Worm (Caenorhabditis elegans) whole organism, early embryonic: ENCODE measurements around the gene cdc-25.3.

ENCODE experiments used
- B0310.2 ChIP-seq: sonication (generic microtip); optimal IDR thresholded peaks from 2 replicates; lab custom pipeline; 2016; ENCODE audit warnings: mild to moderate bottlenecking, missing genetic modification characterization, missing compliant biosample characterization
- F13C5.2 ChIP-seq: sonication (generic microtip); optimal IDR thresholded peaks from 2 replicates; lab custom pipeline; 2017; ENCODE audit warnings: mild to moderate bottlenecking, missing genetic modification characterization, inconsistent platforms, missing compliant biosample characterization
- aly-1 ChIP-seq: sonication (generic microtip); optimal IDR thresholded peaks from 2 replicates; lab custom pipeline; 2016; ENCODE audit warnings: missing genetic modification characterization, missing compliant biosample characterization
- ama-1 ChIP-seq: fragments of 150-350 bp; optimal IDR thresholded peaks from 2 replicates; lab custom pipeline; 2014
- ceh-13 ChIP-seq: fragments of 200-800 bp; sonication (Bioruptor generic); optimal IDR thresholded peaks from 2 replicates; lab custom pipeline; 2018; ENCODE audit warnings: mild to moderate bottlenecking, missing genetic modification characterization, missing compliant biosample characterization
- ceh-36 ChIP-seq: sonication (generic microtip); optimal IDR thresholded peaks from 2 replicates; lab custom pipeline; 2016; ENCODE audit warnings: missing genetic modification characterization, inconsistent platforms, missing compliant biosample characterization
- ets-7 ChIP-seq: sonication (generic microtip); optimal IDR thresholded peaks from 2 replicates; lab custom pipeline; 2016; ENCODE audit warnings: missing genotype, missing genetic modification characterization, missing compliant biosample characterization
- flt-1 ChIP-seq: fragments of 200-800 bp; sonication (Bioruptor generic); IDR thresholded peaks from 2 replicates; pipeline ENCODE4 v1.3.6; 2022; ENCODE audit warnings: missing genetic modification characterization, missing compliant biosample characterization
- hmbx-1 ChIP-seq: sonication (generic microtip); optimal IDR thresholded peaks from 2 replicates; lab custom pipeline; 2016; ENCODE audit warnings: mild to moderate bottlenecking, missing genetic modification characterization, missing compliant biosample characterization
- hmg-4 ChIP-seq: fragments of 200-800 bp; sonication (Bioruptor generic); optimal IDR thresholded peaks from 2 replicates; lab custom pipeline; 2018; ENCODE audit warnings: mild to moderate bottlenecking, missing genetic modification characterization, missing compliant biosample characterization
- hnd-1 ChIP-seq: sonication (generic microtip); optimal IDR thresholded peaks from 2 replicates; lab custom pipeline; 2016; ENCODE audit warnings: missing genetic modification characterization, missing compliant biosample characterization
- pes-1 ChIP-seq: fragments of 200-800 bp; sonication (Bioruptor generic); IDR thresholded peaks from 2 replicates; pipeline ENCODE4 v1.3.6; 2022; ENCODE audit warnings: missing genetic modification reagents, missing genetic modification characterization, missing compliant biosample characterization
- scrt-1 ChIP-seq: fragments of 200-800 bp; sonication (Bioruptor generic); IDR thresholded peaks from 2 replicates; pipeline ENCODE4 v1.3.6; 2022; ENCODE audit warnings: missing genetic modification characterization, missing compliant biosample characterization
- sea-1 ChIP-seq: fragments of 200-800 bp; sonication (Bioruptor generic); conservative IDR thresholded peaks from 2 replicates; pipeline ENCODE4 v1.3.6; 2022; ENCODE audit warnings: missing genetic modification characterization, missing compliant biosample characterization
- tbx-11 ChIP-seq: fragments of 200-800 bp; sonication (Bioruptor generic); IDR thresholded peaks from 2 replicates; pipeline ENCODE4 v1.3.6; 2022; ENCODE audit warnings: missing genetic modification characterization, missing compliant biosample characterization
- tra-4 ChIP-seq: sonication (generic microtip); optimal IDR thresholded peaks from 2 replicates; lab custom pipeline; 2017; ENCODE audit warnings: missing genetic modification characterization, missing compliant biosample characterization

The cdc-25.3 gene

DNA sequence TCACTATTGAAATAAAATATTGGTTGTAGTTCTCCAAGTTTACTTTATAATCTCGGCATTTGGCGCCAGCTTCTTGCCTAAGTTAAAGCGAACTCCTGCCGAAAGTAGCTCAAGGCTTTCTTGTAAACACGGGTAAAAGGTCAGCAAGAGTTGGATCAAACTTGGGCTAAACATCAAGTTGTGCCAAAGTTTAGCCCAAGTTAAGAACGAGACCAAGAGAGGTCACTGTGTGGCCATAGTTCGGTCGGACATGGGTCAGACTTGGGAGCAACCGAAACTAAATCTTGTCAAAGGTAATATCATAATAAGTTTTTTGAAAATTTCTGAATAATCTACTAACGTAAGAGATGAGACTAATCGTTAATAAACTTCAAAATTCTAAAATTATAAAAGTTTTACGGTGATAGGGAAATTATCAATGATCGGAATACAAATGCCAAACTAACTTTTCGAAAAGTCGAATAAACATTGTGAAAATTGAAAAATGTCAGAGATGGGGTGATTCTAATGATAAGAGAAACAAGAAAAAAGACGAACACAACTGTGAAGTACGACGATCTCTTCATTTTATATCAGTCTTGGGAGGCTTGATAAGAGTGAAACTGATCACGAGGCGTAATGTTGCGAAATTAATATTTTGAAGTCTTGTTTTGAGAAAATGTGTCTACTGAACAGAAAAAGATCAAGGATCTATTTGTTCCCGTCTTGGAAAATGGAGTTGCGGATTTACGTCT lies 49.6 kb downstream of the cdc-25.3 start:
- TF ChIP-seq hmg-4 (GFP tag; lab: Kevin White, UChicago) = no peak
- TF ChIP-seq hmbx-1 (tag; lab: Kevin White, UChicago) = no peak
- no peak for TF ChIP-seq F13C5.2 (tag; lab: Kevin White, UChicago)
- no peak for TF ChIP-seq ceh-36 (tag; lab: Kevin White, UChicago)
- no peak for TF ChIP-seq tra-4 (tag; lab: Kevin White, UChicago)
- no peak for TF ChIP-seq hnd-1 (tag; lab: Kevin White, UChicago)
- TF ChIP-seq ceh-13 (GFP tag; lab: Kevin White, UChicago) = no peak
- TF ChIP-seq scrt-1 (GFP tag; lab: Robert Waterston, UW) = no peak
- TF ChIP-seq B0310.2 (tag; lab: Kevin White, UChicago) = no peak
- TF ChIP-seq ets-7 (tag; lab: Kevin White, UChicago) = no peak
- TF ChIP-seq pes-1 (GFP tag; lab: Robert Waterston, UW) = no peak
- no peak for TF ChIP-seq tbx-11 (GFP tag; lab: Robert Waterston, UW)
- no peak for TF ChIP-seq flt-1 (GFP tag; lab: Robert Waterston, UW)
- no peak for TF ChIP-seq aly-1 (tag; lab: Kevin White, UChicago)
- no peak for TF ChIP-seq sea-1 (GFP tag; lab: Robert Waterston, UW)

DNA sequence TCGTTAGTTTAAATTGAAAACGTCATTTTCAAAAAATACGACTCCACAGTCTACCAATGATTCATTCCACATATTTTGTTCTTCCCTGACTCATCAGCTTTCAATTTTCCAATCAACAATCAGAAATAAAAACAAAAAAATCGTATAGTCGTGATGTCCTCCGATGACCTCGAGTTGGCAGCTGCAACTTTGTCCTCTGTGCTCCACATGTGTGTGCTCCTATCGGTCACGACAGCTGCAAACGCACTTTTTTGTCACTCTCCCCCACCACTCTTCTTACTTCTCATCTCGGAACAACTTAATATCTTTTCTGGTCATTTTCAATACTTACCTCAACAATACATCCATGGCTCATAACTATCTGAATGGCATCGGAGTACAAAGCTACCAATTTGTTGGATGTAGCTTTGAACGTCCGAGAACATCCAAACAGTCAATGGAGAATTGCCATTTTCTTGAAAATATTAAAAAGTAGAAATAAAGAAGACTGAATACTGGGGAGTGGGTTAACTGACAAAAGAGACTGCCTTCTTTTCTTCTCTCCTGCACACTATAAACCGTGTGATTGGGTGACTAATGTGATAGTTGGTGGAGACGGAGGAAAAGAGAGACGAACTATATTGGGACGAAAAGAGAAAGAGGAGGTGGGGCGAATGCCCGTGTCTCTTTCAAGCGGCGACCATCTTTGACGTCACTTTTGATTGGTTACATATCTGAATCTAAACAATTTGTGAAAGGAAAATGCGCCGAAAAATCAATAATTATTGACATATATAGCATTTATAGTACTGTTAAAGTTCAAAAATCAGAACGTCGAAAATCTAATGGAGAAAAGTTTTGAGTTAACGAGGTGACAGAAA lies 50.5 kb downstream of the cdc-25.3 start:
- no peak for TF ChIP-seq scrt-1 (GFP tag; lab: Robert Waterston, UW)
- no peak for TF ChIP-seq tra-4 (tag; lab: Kevin White, UChicago)
- TF ChIP-seq F13C5.2 (tag; lab: Kevin White, UChicago) = no peak
- TF ChIP-seq flt-1 (GFP tag; lab: Robert Waterston, UW) = no peak
- TF ChIP-seq pes-1 (GFP tag; lab: Robert Waterston, UW) = no peak
- no peak for TF ChIP-seq hmg-4 (GFP tag; lab: Kevin White, UChicago)
- TF ChIP-seq ceh-36 (tag; lab: Kevin White, UChicago) = no peak
- no peak for TF ChIP-seq hmbx-1 (tag; lab: Kevin White, UChicago)
- TF ChIP-seq ceh-13 (GFP tag; lab: Kevin White, UChicago) = no peak
- TF ChIP-seq hnd-1 (tag; lab: Kevin White, UChicago) = no peak
- TF ChIP-seq sea-1 (GFP tag; lab: Robert Waterston, UW) = no peak
- no peak for TF ChIP-seq tbx-11 (GFP tag; lab: Robert Waterston, UW)
- no peak for TF ChIP-seq ama-1
- no peak for TF ChIP-seq aly-1 (tag; lab: Kevin White, UChicago)
- TF ChIP-seq ets-7 (tag; lab: Kevin White, UChicago) = no peak
